Worm (Caenorhabditis elegans) whole organism, L3 larva: Measurements from ENCODE around the gene glt-5.

ENCODE experiments used
- ceh-28 ChIP-seq: fragments of 150-350 bp; optimal IDR thresholded peaks from 2 replicates; lab custom pipeline; 2014; ENCODE audit warnings: missing biosample characterization, missing genetic modification reagents, missing genetic modification characterization
- nhr-23 ChIP-seq: fragments of 150-350 bp; optimal IDR thresholded peaks from 2 replicates; lab custom pipeline; 2014; ENCODE audit warnings: missing biosample characterization, missing genetic modification reagents, missing genetic modification characterization

ce11 chrII:9729866-9730265, 21.2 kb upstream of the glt-5 start:
- no peak for TF ChIP-seq ceh-28 (tag; lab: Kevin White, UChicago)
- TF ChIP-seq nhr-23 (tag; lab: Kevin White, UChicago), result no peak
